Worm (Caenorhabditis elegans) whole organism, L3 larva: Measurements from ENCODE around the gene F58E1.13.

ENCODE experiments used
- R02D3.7 ChIP-seq: fragments of 150-350 bp; optimal IDR thresholded peaks from 2 replicates; lab custom pipeline; 2014; ENCODE audit warnings: missing biosample characterization, missing genetic modification characterization
- ZK546.5 ChIP-seq: sonication (generic microtip); optimal IDR thresholded peaks from 2 replicates; lab custom pipeline; 2017; ENCODE audit warnings: missing biosample characterization, missing genetic modification characterization
- aly-2 ChIP-seq: fragments of 150-350 bp; optimal IDR thresholded peaks from 2 replicates; lab custom pipeline; 2014; ENCODE audit warnings: missing biosample characterization, missing genetic modification characterization
- ama-1 ChIP-seq: fragments of 150-350 bp; optimal IDR thresholded peaks from 2 replicates; lab custom pipeline; 2018
- ceh-82 ChIP-seq: fragments of 150-350 bp; optimal IDR thresholded peaks from 2 replicates; lab custom pipeline; 2014; ENCODE audit warnings: missing biosample characterization, missing genetic modification characterization
- ceh-9 ChIP-seq: sonication (generic microtip); optimal IDR thresholded peaks from 2 replicates; lab custom pipeline; 2018; ENCODE audit warnings: missing biosample characterization, missing genetic modification characterization
- egl-27 ChIP-seq: sonication (generic microtip); optimal IDR thresholded peaks from 4 replicates; lab custom pipeline; 2017; ENCODE audit warnings: missing biosample characterization, missing genetic modification reagents, missing genetic modification characterization
- egl-5 ChIP-seq: fragments of 150-350 bp; optimal IDR thresholded peaks from 2 replicates; lab custom pipeline; 2017; ENCODE audit warnings: missing biosample characterization, missing genetic modification reagents, missing genetic modification characterization, inconsistent platforms
- elt-2 ChIP-seq: sonication (generic microtip); optimal IDR thresholded peaks from 2 replicates; lab custom pipeline; 2016; ENCODE audit warnings: missing genetic modification reagents, mild to moderate bottlenecking, missing genetic modification characterization, missing compliant biosample characterization
- elt-3 ChIP-seq, 3 experiments: fragments of 150-350 bp in 1 of 3; sonication (generic microtip) in 2 of 3; optimal IDR thresholded peaks; 2 replicates in 2 of 3; 4 replicates in 1 of 3; lab custom pipeline; 2014 to 2017; ENCODE audit warnings: missing biosample characterization in 3 of 3, missing genetic modification characterization in 3 of 3
- fkh-10 ChIP-seq: sonication (generic microtip); optimal IDR thresholded peaks from 2 replicates; lab custom pipeline; 2017; ENCODE audit warnings: missing biosample characterization, missing genetic modification reagents, missing genetic modification characterization
- fkh-2 ChIP-seq: fragments of 150-350 bp; optimal IDR thresholded peaks from 2 replicates; lab custom pipeline; 2014; ENCODE audit warnings: missing biosample characterization, missing genetic modification reagents, missing genetic modification characterization
- fos-1 ChIP-seq: fragments of 150-350 bp; optimal IDR thresholded peaks from 2 replicates; lab custom pipeline; 2014; ENCODE audit warnings: missing biosample characterization, missing genetic modification characterization
- hmg-11 ChIP-seq: sonication (generic microtip); optimal IDR thresholded peaks from 2 replicates; lab custom pipeline; 2016; ENCODE audit warnings: missing genetic modification characterization, missing compliant biosample characterization
- lin-15B ChIP-seq: fragments of 150-350 bp; optimal IDR thresholded peaks from 2 replicates; lab custom pipeline; 2014; ENCODE audit warnings: missing biosample characterization, missing genetic modification characterization
- lin-39 ChIP-seq: fragments of 150-350 bp; optimal IDR thresholded peaks from 2 replicates; lab custom pipeline; 2018; ENCODE audit warnings: missing biosample characterization, missing genetic modification reagents, missing genetic modification characterization
- lsy-12 ChIP-seq: sonication (generic microtip); optimal IDR thresholded peaks from 2 replicates; lab custom pipeline; 2016; ENCODE audit warnings: mild to moderate bottlenecking, missing genetic modification characterization, missing compliant biosample characterization
- mdl-1 ChIP-seq: fragments of 150-350 bp; optimal IDR thresholded peaks from 2 replicates; lab custom pipeline; 2014; ENCODE audit warnings: missing biosample characterization, missing genetic modification characterization
- mml-1 ChIP-seq: fragments of 150-350 bp; sonication (generic microtip); optimal IDR thresholded peaks from 3 replicates; lab custom pipeline; 2014; ENCODE audit warnings: missing biosample characterization, missing genetic modification characterization
- nfya-1 ChIP-seq: sonication (generic microtip); optimal IDR thresholded peaks from 2 replicates; lab custom pipeline; 2017; ENCODE audit warnings: missing genetic modification characterization, mild to moderate bottlenecking, missing compliant biosample characterization, antibody characterized with exemption, moderate library complexity; ENCODE audit not compliant: insufficient read depth
- nhr-11 ChIP-seq: fragments of 150-350 bp; optimal IDR thresholded peaks from 2 replicates; lab custom pipeline; 2014; ENCODE audit warnings: missing biosample characterization, missing genetic modification characterization
- nhr-12 ChIP-seq: fragments of 150-350 bp; optimal IDR thresholded peaks from 2 replicates; lab custom pipeline; 2014; ENCODE audit warnings: missing biosample characterization, missing genetic modification characterization
- nhr-23 ChIP-seq: fragments of 150-350 bp; optimal IDR thresholded peaks from 2 replicates; lab custom pipeline; 2014; ENCODE audit warnings: missing biosample characterization, missing genetic modification reagents, missing genetic modification characterization
- nhr-237 ChIP-seq: fragments of 150-350 bp; optimal IDR thresholded peaks from 2 replicates; lab custom pipeline; 2014; ENCODE audit warnings: missing biosample characterization, missing genetic modification characterization
- nhr-25 ChIP-seq: sonication (generic microtip); optimal IDR thresholded peaks from 2 replicates; lab custom pipeline; 2017; ENCODE audit warnings: missing biosample characterization, missing genetic modification characterization
- nhr-43 ChIP-seq: sonication (generic microtip); optimal IDR thresholded peaks from 2 replicates; lab custom pipeline; 2016; ENCODE audit warnings: mild to moderate bottlenecking, missing genetic modification characterization, missing compliant biosample characterization; ENCODE audit not compliant: poor library complexity, severe bottlenecking
- nhr-67 ChIP-seq: fragments of 150-350 bp; optimal IDR thresholded peaks from 2 replicates; lab custom pipeline; 2014; ENCODE audit warnings: missing biosample characterization, missing genetic modification characterization
- nhr-76 ChIP-seq: fragments of 150-350 bp; sonication (generic microtip); optimal IDR thresholded peaks from 5 replicates; lab custom pipeline; 2014; ENCODE audit warnings: missing biosample characterization, missing genetic modification characterization
- nhr-77 ChIP-seq: fragments of 150-350 bp; optimal IDR thresholded peaks from 2 replicates; lab custom pipeline; 2014; ENCODE audit warnings: missing biosample characterization, missing genetic modification characterization
- pha-4 ChIP-seq: fragments of 150-350 bp; optimal IDR thresholded peaks from 2 replicates; lab custom pipeline; 2014; ENCODE audit warnings: missing biosample characterization, missing genetic modification reagents, missing genetic modification characterization
- pqm-1 ChIP-seq: fragments of 150-350 bp; optimal IDR thresholded peaks from 2 replicates; lab custom pipeline; 2017; ENCODE audit warnings: missing biosample characterization, missing genetic modification characterization, inconsistent platforms
- skn-1 ChIP-seq: fragments of 150-350 bp; optimal IDR thresholded peaks from 2 replicates; lab custom pipeline; 2014; ENCODE audit warnings: missing biosample characterization, missing genetic modification characterization
- tbx-2 ChIP-seq: sonication (generic microtip); optimal IDR thresholded peaks from 2 replicates; lab custom pipeline; 2016; ENCODE audit warnings: mild to moderate bottlenecking, missing genetic modification characterization, missing compliant biosample characterization
- unc-39 ChIP-seq: sonication (generic microtip); optimal IDR thresholded peaks from 4 replicates; lab custom pipeline; 2017; ENCODE audit warnings: missing biosample characterization, missing genetic modification characterization
- zag-1 ChIP-seq: fragments of 150-350 bp; optimal IDR thresholded peaks from 2 replicates; lab custom pipeline; 2014; ENCODE audit warnings: missing biosample characterization, missing genetic modification characterization
- ztf-4 ChIP-seq: fragments of 150-350 bp; optimal IDR thresholded peaks from 2 replicates; lab custom pipeline; 2014; ENCODE audit warnings: missing biosample characterization, missing genetic modification characterization

Gene F58E1.13

DNA sequence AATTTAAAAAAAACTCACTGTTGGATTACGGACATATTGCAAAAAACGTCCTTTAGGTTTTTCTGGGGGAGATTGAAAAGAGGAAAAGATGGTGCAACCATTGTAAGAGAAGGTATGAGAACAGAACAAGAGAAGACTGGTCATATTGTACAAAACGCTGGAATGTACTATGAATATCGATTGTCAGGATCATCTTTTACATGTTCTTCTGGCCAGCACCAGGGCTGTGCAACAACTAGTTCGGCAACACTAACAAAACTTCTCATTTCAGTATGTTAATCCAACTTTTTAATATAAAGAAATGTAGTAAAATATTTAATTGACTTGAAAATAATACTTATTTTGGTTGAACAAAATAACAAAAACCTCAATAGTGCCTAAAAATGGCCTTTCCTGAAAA is 7.7 kb upstream of the F58E1.13 start, which contains the start of gene fbxb-47:
fbxb-47 (minus strand) TSS at position 101 of the 400 bp plus-strand sequence.
- TF ChIP-seq nhr-67, result no peak
- no peak for TF ChIP-seq unc-39 (tag; lab: Kevin White, UChicago)
- TF ChIP-seq ceh-9 (tag; lab: Kevin White, UChicago), result no peak
- no peak for TF ChIP-seq nhr-25 (tag; lab: Kevin White, UChicago)
- no peak for TF ChIP-seq zag-1 (tag; lab: Kevin White, UChicago)
- no peak for TF ChIP-seq fkh-2 (tag; lab: Kevin White, UChicago)
- TF ChIP-seq elt-3 (tag; optimal IDR thresholded peaks at IDR 0.05; lab: Kevin White, UChicago), result no peak
- no peak for TF ChIP-seq lin-39 (tag; lab: Kevin White, UChicago)
- TF ChIP-seq pha-4 (tag; lab: Kevin White, UChicago), result no peak
- no peak for TF ChIP-seq nhr-237 (tag; lab: Kevin White, UChicago)
- no peak for TF ChIP-seq R02D3.7 (tag; lab: Kevin White, UChicago)

DNA sequence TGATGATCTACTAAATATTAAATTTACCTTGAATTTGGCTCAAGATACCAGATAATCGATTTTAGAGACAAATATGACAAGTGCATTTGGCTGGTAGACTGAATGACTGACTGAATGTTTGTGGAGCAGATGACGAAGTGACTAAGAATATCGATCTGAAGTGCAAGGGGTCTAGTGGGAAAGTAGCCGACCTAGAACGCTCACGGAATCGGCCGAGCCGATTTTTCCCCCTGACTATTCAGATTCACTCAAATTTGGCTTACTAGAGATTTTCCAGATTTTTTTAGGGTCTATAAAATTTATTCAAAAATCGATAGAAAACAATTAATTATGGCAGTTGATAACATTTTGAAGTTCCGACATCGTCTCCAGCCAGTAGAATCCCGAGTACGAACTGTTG is 1.1 kb downstream of the F58E1.13 start, which contains the start of gene fbxc-26:
fbxc-26 (minus strand) TSS at position 101 of the 400 bp plus-strand sequence.
- TF ChIP-seq ama-1 (lab: Kevin White, UChicago) (no peak), ceh-9 (tag; lab: Kevin White, UChicago) (no peak), elt-2 (no peak), fos-1 (tag; lab: Kevin White, UChicago) (no peak)

DNA sequence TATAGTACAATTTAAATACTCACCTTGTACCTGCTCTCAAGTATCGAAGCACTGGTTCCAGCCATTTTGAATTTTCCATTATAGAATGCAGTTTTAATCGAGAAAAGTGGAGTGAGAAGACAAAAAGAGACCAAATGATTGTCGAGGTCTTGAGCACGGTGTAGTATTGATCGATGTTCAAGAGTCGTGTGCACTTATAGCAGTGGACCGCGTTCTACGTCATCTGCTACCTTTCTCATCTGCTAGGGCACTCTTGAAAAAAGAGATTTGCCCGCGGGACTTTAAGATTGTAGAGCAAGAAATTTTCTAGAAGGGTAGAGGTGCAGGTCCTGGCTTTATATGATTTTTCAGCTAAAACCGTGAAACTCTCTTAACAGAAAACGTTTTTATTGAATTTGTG is 2.8 kb downstream of the F58E1.13 start, which contains the start of gene fbxc-21:
fbxc-21 (minus strand) TSS at position 101 of the 400 bp plus-strand sequence.
- TF ChIP-seq lsy-12 (tag; lab: Kevin White, UChicago) (no peak), nhr-76 (no peak), elt-2 (no peak), fos-1 (tag; lab: Kevin White, UChicago) (no peak), lin-39 (tag; lab: Kevin White, UChicago) (no peak), nhr-23 (tag; lab: Kevin White, UChicago) (no peak), nhr-11 (tag; lab: Kevin White, UChicago) (no peak), ceh-82 (tag; lab: Kevin White, UChicago) (no peak), ztf-4 (tag; lab: Kevin White, UChicago) (no peak), R02D3.7 (tag; lab: Kevin White, UChicago) (no peak), unc-39 (tag; lab: Kevin White, UChicago) (no peak), hmg-11 (tag; lab: Kevin White, UChicago) (no peak), zag-1 (tag; lab: Kevin White, UChicago) (no peak)
- TF ChIP-seq, all 47 proteins: peak for 0

DNA sequence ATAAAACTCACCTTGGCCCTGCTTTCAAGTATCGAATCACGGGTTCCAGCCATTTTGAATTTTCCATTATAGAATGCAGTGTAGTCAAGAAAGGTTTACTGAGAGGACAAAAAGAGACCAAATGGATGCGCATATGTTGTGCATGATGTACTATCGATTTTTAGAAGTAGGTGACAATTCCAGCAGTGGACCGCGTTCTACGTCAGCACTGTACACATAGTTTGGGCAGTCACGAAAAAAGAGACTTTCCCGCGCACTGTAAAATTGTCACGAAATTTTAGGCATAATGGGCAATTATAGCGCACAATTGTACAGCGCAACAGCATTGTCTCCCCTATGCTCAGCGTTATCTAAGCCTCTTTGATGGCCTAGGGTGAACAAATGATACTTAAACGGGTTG is 4.7 kb downstream of the F58E1.13 start, which contains the start of gene fbxc-22:
fbxc-22 (minus strand) TSS at position 101 of the 400 bp plus-strand sequence.
- TF ChIP-seq fos-1 (tag; lab: Kevin White, UChicago) (no peak), nhr-23 (tag; lab: Kevin White, UChicago) (no peak), nhr-43 (tag; lab: Kevin White, UChicago) (no peak), elt-2 (no peak), pqm-1 (tag; lab: Kevin White, UChicago) (no peak), egl-27 (tag; lab: Kevin White, UChicago) (no peak), ZK546.5 (tag; lab: Kevin White, UChicago) (no peak), tbx-2 (no peak)

DNA sequence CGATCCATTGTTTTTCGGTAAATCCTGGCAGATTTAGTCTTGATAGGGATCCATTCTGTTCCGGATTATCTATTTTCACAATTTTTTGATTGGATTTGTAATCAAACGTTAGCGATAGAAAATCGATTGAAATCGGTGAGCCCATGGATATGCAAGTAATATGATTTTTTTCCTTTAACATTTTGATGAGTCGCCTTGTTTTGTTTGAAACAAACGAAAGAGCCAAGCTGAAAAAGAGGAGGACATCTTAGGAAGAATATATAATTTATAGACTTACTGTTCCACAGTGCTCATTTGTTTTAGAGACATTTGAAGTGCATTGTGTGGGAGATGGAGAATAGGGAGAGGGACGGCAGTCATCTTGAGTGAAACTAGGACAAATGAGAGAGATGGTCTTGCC is 6.9 kb downstream of the F58E1.13 start, which contains the start of the genes fbxb-18 and fbxb-19:
fbxb-18 (minus strand) TSS at position 101 of the 400 bp plus-strand sequence.
fbxb-19 (minus strand) TSS at position 369 of the 400 bp plus-strand sequence.
- TF ChIP-seq lin-15B (no peak), nhr-23 (tag; lab: Kevin White, UChicago) (no peak), nhr-43 (tag; lab: Kevin White, UChicago) (no peak), nhr-76 (no peak), aly-2 (tag; lab: Kevin White, UChicago) (no peak), nhr-11 (tag; lab: Kevin White, UChicago) (no peak), nhr-67 (no peak), egl-27 (tag; lab: Kevin White, UChicago) (no peak), fkh-10 (GFP tag; lab: Kevin White, UChicago) (no peak), ceh-9 (tag; lab: Kevin White, UChicago) (no peak), zag-1 (tag; lab: Kevin White, UChicago) (no peak), nfya-1 (tag; lab: Kevin White, UChicago) (no peak), nhr-12 (tag; lab: Kevin White, UChicago) (no peak), mml-1 (no peak), mdl-1 (no peak), ztf-4 (tag; lab: Kevin White, UChicago) (no peak), egl-5 (no peak), nhr-77 (no peak), skn-1 (tag; lab: Kevin White, UChicago) (no peak), hmg-11 (tag; lab: Kevin White, UChicago) (no peak)
